Worm (Caenorhabditis elegans): ENCODE results near the gene srh-166.

srh-166 gene

ce11 chrV:20498980-20499379 lies 26.7 kb downstream of the srh-166 start, which contains the start of gene dct-16:
Gene dct-16 (minus strand): TSS chrV:20499057.
- TF ChIP-seq ceh-13 (GFP tag; optimal IDR thresholded peaks at IDR 0.05) = no peak
- no peak for TF ChIP-seq tra-4 (tag; optimal IDR thresholded peaks at IDR 0.05)
- TF ChIP-seq hmbx-1 (tag; optimal IDR thresholded peaks at IDR 0.05) = no peak
- no peak for TF ChIP-seq flt-1 (GFP tag; IDR thresholded peaks at IDR 0.05)
- no peak for TF ChIP-seq F13C5.2 (tag; optimal IDR thresholded peaks at IDR 0.05)
- TF ChIP-seq sea-1 (GFP tag; conservative IDR thresholded peaks at IDR 0.05) = no peak
- no peak for TF ChIP-seq tbx-11 (GFP tag; IDR thresholded peaks at IDR 0.05)
- TF ChIP-seq scrt-1 (GFP tag; IDR thresholded peaks at IDR 0.05) = no peak
- no peak for TF ChIP-seq ets-7 (tag; optimal IDR thresholded peaks at IDR 0.05)
- no peak for TF ChIP-seq aly-1 (tag; optimal IDR thresholded peaks at IDR 0.05)

- TF ChIP-seq ets-7 (tag; optimal IDR thresholded peaks at IDR 0.05) (no peak), tbx-11 (GFP tag; IDR thresholded peaks at IDR 0.05) (no peak), tbx-37 (GFP tag; conservative IDR thresholded peaks at IDR 0.05) (no peak), hmg-4 (GFP tag; optimal IDR thresholded peaks at IDR 0.05) (no peak), ceh-13 (GFP tag; optimal IDR thresholded peaks at IDR 0.05) (no peak), pes-1 (GFP tag; IDR thresholded peaks at IDR 0.05) (no peak), hmbx-1 (tag; optimal IDR thresholded peaks at IDR 0.05) (no peak), aly-1 (tag; optimal IDR thresholded peaks at IDR 0.05) (no peak), scrt-1 (GFP tag; IDR thresholded peaks at IDR 0.05) (no peak), flt-1 (GFP tag; IDR thresholded peaks at IDR 0.05) (no peak), tra-4 (tag; optimal IDR thresholded peaks at IDR 0.05) (no peak), hnd-1 (tag; optimal IDR thresholded peaks at IDR 0.05) (no peak)
Measured at ce11 chrV:20497537-20497936, 28.1 kb downstream of the srh-166 start.

ce11 chrV:20493271-20494231 lies 32.1 kb downstream of the srh-166 start, which contains the start of gene B0250.5:
Gene B0250.5 (plus strand): TSS chrV:20493924.
- TF ChIP-seq ama-1 (optimal IDR thresholded peaks at IDR 0.05) = no peak
- TF ChIP-seq F13C5.2 (tag; optimal IDR thresholded peaks at IDR 0.05) = peak; percentile 41

ce11 chrV:20492385-20492784 lies 33.3 kb downstream of the srh-166 start, which contains the start of gene srbc-79:
Gene srbc-79 (minus strand): TSS chrV:20492485.
- TF ChIP-seq hnd-1 (tag; optimal IDR thresholded peaks at IDR 0.05) (no peak), tra-4 (tag; optimal IDR thresholded peaks at IDR 0.05) (no peak)

- no peak for TF ChIP-seq sea-1 (GFP tag; conservative IDR thresholded peaks at IDR 0.05)
- TF ChIP-seq B0310.2 (tag; optimal IDR thresholded peaks at IDR 0.05) = no peak
- TF ChIP-seq aly-1 (tag; optimal IDR thresholded peaks at IDR 0.05) = no peak
- no peak for TF ChIP-seq ceh-13 (GFP tag; optimal IDR thresholded peaks at IDR 0.05)
- TF ChIP-seq F13C5.2 (tag; optimal IDR thresholded peaks at IDR 0.05) = no peak
- TF ChIP-seq tbx-11 (GFP tag; IDR thresholded peaks at IDR 0.05) = no peak
- no peak for TF ChIP-seq ets-7 (tag; optimal IDR thresholded peaks at IDR 0.05)
- no peak for TF ChIP-seq scrt-1 (GFP tag; IDR thresholded peaks at IDR 0.05)
- TF ChIP-seq tra-4 (tag; optimal IDR thresholded peaks at IDR 0.05) = no peak
Measured at ce11 chrV:20489102-20489501, 36.6 kb downstream of the srh-166 start, which contains the start of gene srbc-78. Gene srbc-78 (minus strand): TSS chrV:20489202.

ce11 chrV:20486549-20486948 lies 39.1 kb downstream of the srh-166 start:
- TF ChIP-seq ceh-13 (GFP tag; optimal IDR thresholded peaks at IDR 0.05) (no peak), hnd-1 (tag; optimal IDR thresholded peaks at IDR 0.05) (no peak), F13C5.2 (tag; optimal IDR thresholded peaks at IDR 0.05) (no peak), hmg-4 (GFP tag; optimal IDR thresholded peaks at IDR 0.05) (no peak), ets-7 (tag; optimal IDR thresholded peaks at IDR 0.05) (no peak), aly-1 (tag; optimal IDR thresholded peaks at IDR 0.05) (no peak), pes-1 (GFP tag; IDR thresholded peaks at IDR 0.05) (no peak), flt-1 (GFP tag; IDR thresholded peaks at IDR 0.05) (no peak), tra-4 (tag; optimal IDR thresholded peaks at IDR 0.05) (no peak), tbx-11 (GFP tag; IDR thresholded peaks at IDR 0.05) (no peak), hmbx-1 (tag; optimal IDR thresholded peaks at IDR 0.05) (no peak)

ce11 chrV:20485285-20485684 lies 40.4 kb downstream of the srh-166 start, which contains the start of gene dhcr-7:
Gene dhcr-7 (minus strand): TSS chrV:20485385.
- TF ChIP-seq hmg-4 (GFP tag; optimal IDR thresholded peaks at IDR 0.05) (no peak), ama-1 (optimal IDR thresholded peaks at IDR 0.05) (no peak), scrt-1 (GFP tag; IDR thresholded peaks at IDR 0.05) (no peak), aly-1 (tag; optimal IDR thresholded peaks at IDR 0.05) (no peak), B0310.2 (tag; optimal IDR thresholded peaks at IDR 0.05) (no peak), F13C5.2 (tag; optimal IDR thresholded peaks at IDR 0.05) (no peak), pes-1 (GFP tag; IDR thresholded peaks at IDR 0.05) (no peak), ceh-13 (GFP tag; optimal IDR thresholded peaks at IDR 0.05) (no peak), tbx-11 (GFP tag; IDR thresholded peaks at IDR 0.05) (no peak), tra-4 (tag; optimal IDR thresholded peaks at IDR 0.05) (no peak), tbx-37 (GFP tag; conservative IDR thresholded peaks at IDR 0.05) (no peak), flt-1 (GFP tag; IDR thresholded peaks at IDR 0.05) (no peak), hmbx-1 (tag; optimal IDR thresholded peaks at IDR 0.05) (no peak), ceh-36 (tag; optimal IDR thresholded peaks at IDR 0.05) (no peak)

- TF ChIP-seq hmbx-1 (tag; optimal IDR thresholded peaks at IDR 0.05) (no peak), B0310.2 (tag; optimal IDR thresholded peaks at IDR 0.05) (no peak), flt-1 (GFP tag; IDR thresholded peaks at IDR 0.05) (no peak), tra-4 (tag; optimal IDR thresholded peaks at IDR 0.05) (no peak), ceh-13 (GFP tag; optimal IDR thresholded peaks at IDR 0.05) (no peak), hnd-1 (tag; optimal IDR thresholded peaks at IDR 0.05) (no peak), F13C5.2 (tag; optimal IDR thresholded peaks at IDR 0.05) (no peak), sea-1 (GFP tag; conservative IDR thresholded peaks at IDR 0.05) (no peak), ceh-36 (tag; optimal IDR thresholded peaks at IDR 0.05) (no peak), tbx-37 (GFP tag; conservative IDR thresholded peaks at IDR 0.05) (no peak)
Measured at ce11 chrV:20480790-20481189, 44.9 kb downstream of the srh-166 start.

All from whole organism, early embryonic.